Fruit fly (Drosophila melanogaster) whole organism, embryonic: Measurements from ENCODE around the gene TTLL6B.

Experiments
- Atf6 ChIP-seq: fragments of 200-800 bp; sonication (Bioruptor generic); IDR thresholded peaks from 2 replicates; pipeline ENCODE4 v1.3.6; 2022; ENCODE audit warnings: missing biosample characterization, missing genetic modification characterization
- CG10267 ChIP-seq: fragments of 200-800 bp; sonication (Bioruptor generic); optimal IDR thresholded peaks from 2 replicates; lab custom pipeline; 2018; ENCODE audit warnings: missing biosample characterization, mild to moderate bottlenecking, missing genetic modification characterization, moderate library complexity
- CG10543 ChIP-seq: fragments of 200-800 bp; sonication (Bioruptor generic); optimal IDR thresholded peaks from 3 replicates; lab custom pipeline; 2017; ENCODE audit warnings: missing biosample characterization, mild to moderate bottlenecking, missing genetic modification characterization, moderate library complexity
- CG11723 ChIP-seq: fragments of 200-800 bp; sonication (Bioruptor generic); optimal IDR thresholded peaks from 2 replicates; lab custom pipeline; 2017; ENCODE audit warnings: missing biosample characterization, mild to moderate bottlenecking, missing genetic modification characterization
- CG13287 ChIP-seq: fragments of 200-800 bp; sonication (Bioruptor generic); IDR thresholded peaks from 2 replicates; pipeline ENCODE4 v1.3.6; 2022; ENCODE audit warnings: missing biosample characterization, missing genetic modification characterization; ENCODE audit not compliant: partially characterized antibody
- CG13894 ChIP-seq: fragments of 200-800 bp; sonication (Bioruptor generic); optimal IDR thresholded peaks from 3 replicates; lab custom pipeline; 2018; ENCODE audit warnings: missing biosample characterization, mild to moderate bottlenecking, missing genetic modification characterization, moderate library complexity
- CG17328 ChIP-seq: fragments of 200-800 bp; sonication (Bioruptor generic); IDR thresholded peaks from 2 replicates; pipeline ENCODE4 v1.3.6; 2022; ENCODE audit warnings: missing biosample characterization, missing genetic modification characterization
- CG17361 ChIP-seq: fragments of 200-800 bp; sonication (Bioruptor generic); IDR thresholded peaks from 3 replicates; pipeline ENCODE4 v1.3.6; 2022; ENCODE audit warnings: missing biosample characterization, missing genetic modification characterization
- CG18599 ChIP-seq: fragments of 200-800 bp; sonication (Bioruptor generic); optimal IDR thresholded peaks from 3 replicates; lab custom pipeline; 2017; ENCODE audit warnings: missing biosample characterization, missing genetic modification characterization, mild to moderate bottlenecking, moderate library complexity, missing genetic modification reagents
- CG2116 ChIP-seq: fragments of 200-800 bp; sonication (Bioruptor generic); optimal IDR thresholded peaks from 3 replicates; lab custom pipeline; 2018; ENCODE audit warnings: missing biosample characterization, mild to moderate bottlenecking, missing genetic modification characterization
- CG32772 ChIP-seq: fragments of 200-800 bp; sonication (Bioruptor generic); IDR thresholded peaks from 2 replicates; pipeline ENCODE4 v1.3.6; 2022; ENCODE audit warnings: missing biosample characterization, missing genetic modification characterization
- CG4282 ChIP-seq: fragments of 200-800 bp; sonication (Bioruptor generic); optimal IDR thresholded peaks from 2 replicates; lab custom pipeline; 2016; ENCODE audit warnings: missing biosample characterization, missing genetic modification characterization
- CG4820 ChIP-seq: fragments of 200-800 bp; sonication (Bioruptor generic); optimal IDR thresholded peaks from 3 replicates; lab custom pipeline; 2016; ENCODE audit warnings: missing biosample characterization, missing genetic modification characterization
- CG7928 ChIP-seq: fragments of 200-800 bp; sonication (Bioruptor generic); optimal IDR thresholded peaks from 2 replicates; lab custom pipeline; 2017; ENCODE audit warnings: missing biosample characterization, mild to moderate bottlenecking, missing genetic modification characterization
- CG8089 ChIP-seq: fragments of 200-800 bp; sonication (Bioruptor generic); optimal IDR thresholded peaks from 3 replicates; lab custom pipeline; 2016; ENCODE audit warnings: missing biosample characterization, missing genetic modification characterization
- CG8281 ChIP-seq: fragments of 200-800 bp; sonication (Bioruptor generic); optimal IDR thresholded peaks from 2 replicates; lab custom pipeline; 2018; ENCODE audit warnings: missing biosample characterization, mild to moderate bottlenecking, missing genetic modification characterization, moderate library complexity
- CG8478 ChIP-seq: fragments of >200 bp; optimal IDR thresholded peaks from 2 replicates; lab custom pipeline; 2018
- CG8944 ChIP-seq: fragments of 200-800 bp; sonication (Bioruptor generic); optimal IDR thresholded peaks from 3 replicates; lab custom pipeline; 2016; ENCODE audit warnings: missing biosample characterization, missing genetic modification characterization
- CG9932 ChIP-seq: fragments of 200-800 bp; sonication (Bioruptor generic); IDR thresholded peaks from 2 replicates; pipeline ENCODE4 v1.3.6; 2022; ENCODE audit warnings: missing biosample characterization, missing genetic modification characterization
- Chrac-16 ChIP-seq: fragments of 200-800 bp; sonication (Bioruptor generic); optimal IDR thresholded peaks from 3 replicates; lab custom pipeline; 2016; ENCODE audit warnings: missing biosample characterization, missing genetic modification characterization
- D ChIP-seq, 2 experiments: fragments of 200-800 bp in 1 of 2; fragments of >200 bp in 1 of 2; sonication (Bioruptor generic) in 1 of 2; optimal IDR thresholded peaks; 2 replicates in 1 of 2; 3 replicates in 1 of 2; lab custom pipeline; 2017; ENCODE audit warnings: mild to moderate bottlenecking in 1 of 2, missing biosample characterization in 1 of 2, missing genetic modification characterization in 1 of 2, missing genetic modification reagents in 1 of 2
- Max ChIP-seq: fragments of 200-800 bp; sonication (Bioruptor generic); optimal IDR thresholded peaks from 2 replicates; lab custom pipeline; 2016; ENCODE audit warnings: missing biosample characterization, mild to moderate bottlenecking, missing genetic modification characterization
- Med ChIP-seq: fragments of 200-800 bp; sonication (Bioruptor generic); peaks from one replicate; lab custom pipeline; 2016; ENCODE audit warnings: missing biosample characterization, missing genetic modification characterization, mild to moderate bottlenecking, inconsistent platforms, moderate library complexity
- Nf-YC ChIP-seq: fragments of 200-800 bp; optimal IDR thresholded peaks from 3 replicates; lab custom pipeline; 2019; ENCODE audit warnings: missing biosample characterization, mild to moderate bottlenecking, missing genetic modification characterization, moderate library complexity
- Oaz ChIP-seq: fragments of 200-800 bp; sonication (Bioruptor generic); IDR thresholded peaks from 2 replicates; pipeline ENCODE4 v1.3.6; 2022; ENCODE audit warnings: missing biosample characterization, missing genetic modification characterization
- Opbp ChIP-seq: fragments of 200-800 bp; sonication (Bioruptor generic); IDR thresholded peaks from 3 replicates; pipeline ENCODE4 v1.3.6; 2022; ENCODE audit warnings: missing biosample characterization, missing genetic modification characterization; ENCODE audit not compliant: partially characterized antibody
- Rfx ChIP-seq: fragments of 200-800 bp; sonication (Bioruptor generic); IDR thresholded peaks from 2 replicates; pipeline ENCODE4 v1.3.6; 2022; ENCODE audit warnings: missing biosample characterization, missing genetic modification characterization
- ab ChIP-seq: fragments of 200-800 bp; sonication (Bioruptor generic); optimal IDR thresholded peaks from 2 replicates; lab custom pipeline; 2016; ENCODE audit warnings: missing biosample characterization, missing genetic modification characterization
- ac ChIP-seq: fragments of 200-800 bp; sonication (Bioruptor generic); optimal IDR thresholded peaks from 3 replicates; lab custom pipeline; 2017; ENCODE audit warnings: missing biosample characterization, mild to moderate bottlenecking, missing genetic modification characterization
- amos ChIP-seq: fragments of 200-800 bp; sonication (Bioruptor generic); IDR thresholded peaks from 2 replicates; pipeline ENCODE4 v1.3.6; 2022; ENCODE audit warnings: missing biosample characterization, missing genetic modification characterization; ENCODE audit not compliant: partially characterized antibody
- cg ChIP-seq: fragments of 200-800 bp; sonication (Bioruptor generic); optimal IDR thresholded peaks from 3 replicates; lab custom pipeline; 2019; ENCODE audit warnings: missing biosample characterization, mild to moderate bottlenecking, missing genetic modification characterization, moderate library complexity
- chinmo ChIP-seq: fragments of 200-800 bp; sonication (Bioruptor generic); IDR thresholded peaks from 4 replicates; pipeline ENCODE4 v1.3.6; 2022; ENCODE audit warnings: missing biosample characterization, missing genetic modification characterization; ENCODE audit not compliant: partially characterized antibody
- chn ChIP-seq: fragments of 200-800 bp; sonication (Bioruptor generic); optimal IDR thresholded peaks from 2 replicates; lab custom pipeline; 2016; ENCODE audit warnings: missing biosample characterization, missing genetic modification characterization
- en ChIP-seq: fragments of 200-800 bp; sonication (Bioruptor generic); optimal IDR thresholded peaks from 2 replicates; lab custom pipeline; 2016; ENCODE audit warnings: missing biosample characterization, missing genetic modification characterization
- fd102C ChIP-seq: fragments of 200-800 bp; sonication (Bioruptor generic); optimal IDR thresholded peaks from 2 replicates; lab custom pipeline; 2018; ENCODE audit warnings: missing biosample characterization, mild to moderate bottlenecking, missing genetic modification characterization, moderate library complexity
- fd64A ChIP-seq: fragments of 200-800 bp; sonication (Bioruptor generic); optimal IDR thresholded peaks from 3 replicates; lab custom pipeline; 2018; ENCODE audit warnings: missing biosample characterization, mild to moderate bottlenecking, missing genetic modification characterization
- ftz-f1 ChIP-seq: fragments of 200-800 bp; sonication (Bioruptor generic); optimal IDR thresholded peaks from 2 replicates; lab custom pipeline; 2016; ENCODE audit warnings: missing biosample characterization, missing genetic modification characterization
- grau ChIP-seq: fragments of 200-800 bp; optimal IDR thresholded peaks from 3 replicates; lab custom pipeline; 2019; ENCODE audit warnings: missing biosample characterization, mild to moderate bottlenecking, missing genetic modification characterization, moderate library complexity
- hb ChIP-seq: fragments of 200-800 bp; sonication (Bioruptor generic); IDR thresholded peaks from 3 replicates; pipeline ENCODE4 v1.3.6; 2022; ENCODE audit warnings: missing biosample characterization, missing genetic modification characterization; ENCODE audit not compliant: partially characterized antibody
- her ChIP-seq: fragments of 200-800 bp; sonication (Bioruptor generic); optimal IDR thresholded peaks from 2 replicates; lab custom pipeline; 2016; ENCODE audit warnings: missing biosample characterization, missing genetic modification characterization
- jumu ChIP-seq: fragments of 200-800 bp; sonication (Bioruptor generic); optimal IDR thresholded peaks from 3 replicates; lab custom pipeline; 2016; ENCODE audit warnings: missing biosample characterization, missing genetic modification characterization
- knrl ChIP-seq: fragments of 200-800 bp; sonication (Bioruptor generic); IDR thresholded peaks from 3 replicates; pipeline ENCODE4 v1.3.6; 2022; ENCODE audit warnings: missing biosample characterization, missing genetic modification characterization; ENCODE audit not compliant: partially characterized antibody
- lov ChIP-seq, 2 experiments: fragments of 200-800 bp in 1 of 2; fragments of >200 bp in 1 of 2; sonication (Bioruptor generic) in 1 of 2; IDR thresholded peaks in 1 of 2; optimal IDR thresholded peaks in 1 of 2; 2 replicates in 1 of 2; 3 replicates in 1 of 2; pipeline versions ENCODE4 v1.3.6 to Lab custom; 2017 to 2022; ENCODE audit warnings: missing biosample characterization in 1 of 2, missing genetic modification characterization in 1 of 2
- odd ChIP-seq: fragments of 200-800 bp; sonication (Bioruptor generic); optimal IDR thresholded peaks from 2 replicates; lab custom pipeline; 2017; ENCODE audit warnings: missing biosample characterization, mild to moderate bottlenecking, missing genetic modification characterization
- onecut ChIP-seq: fragments of 200-800 bp; sonication (Bioruptor generic); IDR thresholded peaks from 2 replicates; pipeline ENCODE4 v1.3.6; 2022; ENCODE audit warnings: missing biosample characterization, missing genetic modification characterization
- pfk ChIP-seq: fragments of 200-800 bp; sonication (Bioruptor generic); optimal IDR thresholded peaks from 2 replicates; lab custom pipeline; 2018; ENCODE audit warnings: missing biosample characterization, mild to moderate bottlenecking, missing genetic modification characterization, moderate library complexity
- phol ChIP-seq: fragments of 200-800 bp; sonication (Bioruptor generic); optimal IDR thresholded peaks from 3 replicates; lab custom pipeline; 2018; ENCODE audit warnings: missing biosample characterization, mild to moderate bottlenecking, missing genetic modification characterization, moderate library complexity

The TTLL6B gene

dm6 chr3R:27244742-27245400 lies 5.9 kb downstream of the TTLL6B start, which contains the start of gene CG18766 (continued):
- peak; percentile 60; the same call in 1 of the 4 replicates for TF ChIP-seq chinmo
- TF ChIP-seq en (GFP tag; lab: Kevin White, UChicago) = no peak
- peak; percentile 47; the same call in 1 of the 2 replicates for TF ChIP-seq CG13287 (GFP tag; lab: Robert Waterston, UW)
- TF ChIP-seq jumu (GFP tag; lab: Kevin White, UChicago) = peak; percentile 15
- no peak for TF ChIP-seq odd
- peak; percentile 49; the same call in 2 of the 3 replicates for TF ChIP-seq Opbp (GFP tag; lab: Robert Waterston, UW)
- peak; percentile 4 for TF ChIP-seq CG4820
- no peak for TF ChIP-seq lov (optimal IDR thresholded peaks at IDR 0.05; lab: Kevin White, UChicago)
- TF ChIP-seq lov (GFP tag; IDR thresholded peaks at IDR 0.05; lab: Robert Waterston, UW) = 0 out of 3 replicates have a peak, but pooled peaks have one; percentile 30
- TF ChIP-seq Chrac-16 = peak; percentile 15
- TF ChIP-seq fd64A (GFP tag; lab: Kevin White, UChicago) = no peak
- TF ChIP-seq Max (GFP tag; lab: Kevin White, UChicago) = peak; percentile 38
- peak; percentile 22 for TF ChIP-seq CG13894 (tag; lab: Kevin White, UChicago)
- TF ChIP-seq ab (GFP tag; lab: Kevin White, UChicago) = peak; percentile 26
- TF ChIP-seq Rfx (GFP tag; lab: Robert Waterston, UW) = peak; percentile 45; the same call in 1 of the 2 replicates
- TF ChIP-seq CG32772 (GFP tag; lab: Robert Waterston, UW) = no peak
- no peak for TF ChIP-seq pfk (GFP tag; lab: Kevin White, UChicago)
- peak; percentile 4 for TF ChIP-seq CG18599 (GFP tag; lab: Kevin White, UChicago)
- TF ChIP-seq knrl (GFP tag; lab: Robert Waterston, UW) = peak; percentile 24; the same call in 1 of the 3 replicates
- peak; percentile 90 for TF ChIP-seq Med (GFP tag; lab: Kevin White, UChicago)
- TF ChIP-seq CG10543 (GFP tag; lab: Kevin White, UChicago) = peak; percentile 55
- peak; percentile 12 for TF ChIP-seq CG10267
- TF ChIP-seq fd102C (GFP tag; lab: Kevin White, UChicago) = no peak
- TF ChIP-seq Oaz (GFP tag; lab: Robert Waterston, UW) = no peak
- TF ChIP-seq chn = peak; percentile 60
- peak; percentile 7 for TF ChIP-seq CG8089 (GFP tag; lab: Kevin White, UChicago)
- TF ChIP-seq Atf6 (GFP tag; lab: Robert Waterston, UW) = peak; percentile 27; the same call in 1 of the 2 replicates
- no peak for TF ChIP-seq CG17328 (GFP tag; lab: Robert Waterston, UW)
- TF ChIP-seq CG8478 = peak; percentile 99
- TF ChIP-seq D (optimal IDR thresholded peaks at IDR 0.05; lab: Kevin White, UChicago) = peak; percentile 23
- TF ChIP-seq D (GFP tag; optimal IDR thresholded peaks at IDR 0.05; lab: Kevin White, UChicago) = no peak
- TF ChIP-seq ac = no peak
- peak; percentile 20 for TF ChIP-seq her (GFP tag; lab: Kevin White, UChicago)
- peak; percentile 54 for TF ChIP-seq CG9932 (GFP tag; lab: Robert Waterston, UW)
- TF ChIP-seq CG4282 (GFP tag; lab: Kevin White, UChicago) = no peak
- TF ChIP-seq CG8281 = no peak
- TF ChIP-seq ftz-f1 (GFP tag; lab: Kevin White, UChicago) = peak; percentile 69
- peak; percentile 73 for TF ChIP-seq Nf-YC
- peak; percentile 33; the same call in 1 of the 3 replicates for TF ChIP-seq CG17361 (GFP tag; lab: Robert Waterston, UW)
- TF ChIP-seq phol (tag; lab: Kevin White, UChicago) = peak; percentile 40
- peak; percentile 45 for TF ChIP-seq amos (GFP tag; lab: Robert Waterston, UW)
- TF ChIP-seq cg = peak; percentile 84
- peak; percentile 2 for TF ChIP-seq CG8944 (GFP tag; lab: Kevin White, UChicago)
- peak; percentile 39 for TF ChIP-seq CG2116 (GFP tag; lab: Kevin White, UChicago)
- TF ChIP-seq CG7928 (GFP tag; lab: Kevin White, UChicago) = no peak
- TF ChIP-seq onecut (GFP tag; lab: Robert Waterston, UW) = no peak
- 0 out of 3 replicates have a peak, but pooled peaks have one; percentile 20 for TF ChIP-seq hb (GFP tag; lab: Robert Waterston, UW)
- TF ChIP-seq grau (tag; lab: Kevin White, UChicago) = peak; percentile 29
- no peak for TF ChIP-seq CG11723 (GFP tag; lab: Kevin White, UChicago)
